Fruit fly (Drosophila melanogaster): ENCODE data around the gene gudu.

The gudu gene

DNA sequence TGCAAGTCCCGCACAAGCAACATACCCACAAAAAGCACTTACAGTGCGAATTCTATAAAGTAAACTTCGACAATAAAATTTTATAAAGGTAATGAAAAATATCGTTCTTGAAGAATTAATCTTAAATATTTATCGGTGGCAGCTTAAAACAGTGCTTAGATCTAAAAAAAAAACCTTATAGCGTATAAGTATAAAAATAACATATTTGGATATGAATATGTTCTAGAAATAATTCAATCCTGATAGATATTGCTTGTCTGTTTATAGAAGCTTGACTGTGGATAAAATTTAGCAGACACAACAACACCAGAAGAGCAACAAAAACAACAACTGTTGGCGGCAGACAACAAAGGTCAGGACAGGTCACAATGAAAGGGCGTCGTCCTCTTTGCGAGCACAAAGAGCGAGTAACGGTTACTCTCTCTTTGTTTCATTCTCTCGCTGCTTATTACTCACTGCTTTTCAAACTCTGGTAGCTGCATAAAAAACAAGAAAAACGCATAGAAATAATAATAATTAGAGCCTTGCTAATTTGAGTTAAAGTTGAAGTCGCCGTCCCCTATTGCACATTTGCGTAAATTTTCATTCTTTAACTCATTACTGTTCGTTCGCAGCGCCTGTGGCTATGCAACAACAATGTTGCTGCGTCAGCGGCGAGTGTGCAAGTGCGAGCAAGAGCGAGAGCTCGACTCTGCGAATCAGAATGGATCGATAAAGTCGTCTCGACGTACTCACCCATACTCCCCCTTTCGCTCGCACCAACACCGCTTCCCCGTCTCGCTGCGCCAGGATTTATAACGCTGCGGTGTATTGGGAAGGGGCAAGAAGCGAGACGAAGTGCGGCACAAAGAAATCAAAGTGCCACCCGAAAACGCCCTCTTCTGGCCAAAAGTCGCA is 31.3 kb downstream of the gudu start:
- TF ChIP-seq psq (optimal IDR thresholded peaks at IDR 0.05), result no peak
- TF ChIP-seq Sin3A (optimal IDR thresholded peaks at IDR 0.05), result no peak
- no peak for TF ChIP-seq Myc (optimal IDR thresholded peaks at IDR 0.05)
- TF ChIP-seq h (optimal IDR thresholded peaks at IDR 0.05), result no peak
- no peak for TF ChIP-seq insv (optimal IDR thresholded peaks at IDR 0.05)
- no peak for TF ChIP-seq ttk (optimal IDR thresholded peaks at IDR 0.05)

DNA sequence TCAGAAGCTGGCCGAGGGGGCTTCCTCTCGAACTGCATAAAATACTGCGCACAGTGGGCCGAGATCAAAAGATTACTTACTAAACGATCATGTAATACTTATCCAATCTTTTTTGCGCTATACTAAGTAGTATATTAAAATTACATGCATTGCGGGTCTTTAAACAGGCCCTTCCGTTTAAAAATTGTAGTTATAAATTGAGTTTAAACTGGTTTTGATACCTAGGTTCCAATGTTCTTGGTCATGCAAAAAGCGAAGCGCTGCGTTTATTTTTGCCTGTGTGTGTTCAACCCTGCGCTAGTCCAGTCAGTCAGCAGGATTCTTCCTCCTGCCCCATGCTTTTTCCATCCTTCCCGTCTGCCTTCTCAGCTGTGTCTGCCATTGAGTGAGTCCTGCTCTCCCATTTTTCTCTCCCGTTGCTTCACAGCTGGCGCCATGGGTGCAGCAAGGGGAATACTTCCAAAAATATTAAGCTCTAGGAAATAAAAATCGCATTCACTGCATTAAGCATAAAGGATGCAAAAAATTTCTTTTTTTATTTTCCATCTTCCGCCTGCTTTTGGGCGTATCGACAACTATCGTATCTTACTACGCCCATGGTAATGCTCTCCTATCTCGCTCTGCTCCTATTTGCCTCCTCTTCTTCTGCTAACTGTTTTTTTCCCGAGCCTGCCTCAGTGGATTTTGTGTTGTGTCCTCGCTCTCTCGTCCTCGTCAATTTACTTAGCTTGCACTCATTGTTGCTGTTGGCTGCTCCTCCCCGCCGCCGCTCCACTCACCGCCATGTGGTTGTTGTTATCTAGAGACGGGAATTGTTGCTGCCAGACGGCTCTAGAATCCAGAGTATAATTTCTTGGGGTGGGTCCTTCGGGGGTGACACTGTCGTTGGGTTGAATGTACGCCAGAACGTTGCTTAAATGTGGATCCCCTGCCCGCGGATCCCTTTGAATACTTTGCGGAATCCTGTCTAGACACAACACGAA is 32.3 kb downstream of the gudu start:
- TF ChIP-seq insv (optimal IDR thresholded peaks at IDR 0.05) (no peak), ttk (optimal IDR thresholded peaks at IDR 0.05) (no peak), Sin3A (optimal IDR thresholded peaks at IDR 0.05) (no peak), psq (optimal IDR thresholded peaks at IDR 0.05) (no peak), Myc (optimal IDR thresholded peaks at IDR 0.05) (no peak), h (optimal IDR thresholded peaks at IDR 0.05) (no peak)

DNA sequence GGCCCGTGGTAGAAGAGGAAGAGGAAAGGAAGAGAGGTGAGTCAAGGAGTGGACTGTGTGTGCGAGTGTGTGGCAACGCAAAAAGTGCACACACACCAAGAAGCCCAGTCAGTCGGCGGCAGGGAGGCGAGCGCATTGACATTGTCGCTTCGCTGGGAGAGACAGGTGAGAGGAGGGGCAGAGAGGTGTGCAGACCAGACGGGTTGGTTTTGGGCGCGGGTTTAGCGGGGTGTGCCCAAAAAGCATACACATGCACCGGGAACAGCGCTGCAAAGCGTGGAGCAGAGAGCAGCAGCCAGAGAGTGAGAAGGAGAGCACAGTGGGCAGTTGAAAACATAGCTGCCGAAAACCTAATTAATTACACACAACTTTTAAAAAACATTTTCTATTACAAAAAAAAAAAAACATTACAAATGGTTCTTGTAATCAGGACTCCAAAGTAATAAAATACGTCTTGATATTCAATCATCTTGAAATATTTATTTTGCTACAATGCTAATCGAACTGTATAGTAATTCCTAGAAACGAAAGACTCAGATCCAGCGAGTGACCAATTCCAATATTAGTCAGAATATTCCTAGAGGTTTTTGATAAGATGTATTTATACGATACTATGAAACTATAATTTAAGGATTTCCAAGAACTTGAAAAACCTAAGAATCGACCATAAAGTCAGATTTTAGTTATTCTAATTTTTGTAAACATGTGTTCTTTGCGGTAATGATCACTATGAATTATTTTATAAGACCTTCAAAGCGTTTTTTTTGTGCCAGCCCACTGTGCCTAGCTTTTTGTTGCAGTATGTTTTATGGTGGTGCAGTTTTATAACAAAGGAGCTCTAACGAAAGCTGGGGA is 34.3 kb downstream of the gudu start:
- no peak for TF ChIP-seq Sin3A (optimal IDR thresholded peaks at IDR 0.05)
- no peak for TF ChIP-seq ttk (optimal IDR thresholded peaks at IDR 0.05)
- no peak for TF ChIP-seq h (optimal IDR thresholded peaks at IDR 0.05)
- no peak for TF ChIP-seq insv (optimal IDR thresholded peaks at IDR 0.05)
- no peak for TF ChIP-seq psq (optimal IDR thresholded peaks at IDR 0.05)
- no peak for TF ChIP-seq Myc (optimal IDR thresholded peaks at IDR 0.05)

DNA sequence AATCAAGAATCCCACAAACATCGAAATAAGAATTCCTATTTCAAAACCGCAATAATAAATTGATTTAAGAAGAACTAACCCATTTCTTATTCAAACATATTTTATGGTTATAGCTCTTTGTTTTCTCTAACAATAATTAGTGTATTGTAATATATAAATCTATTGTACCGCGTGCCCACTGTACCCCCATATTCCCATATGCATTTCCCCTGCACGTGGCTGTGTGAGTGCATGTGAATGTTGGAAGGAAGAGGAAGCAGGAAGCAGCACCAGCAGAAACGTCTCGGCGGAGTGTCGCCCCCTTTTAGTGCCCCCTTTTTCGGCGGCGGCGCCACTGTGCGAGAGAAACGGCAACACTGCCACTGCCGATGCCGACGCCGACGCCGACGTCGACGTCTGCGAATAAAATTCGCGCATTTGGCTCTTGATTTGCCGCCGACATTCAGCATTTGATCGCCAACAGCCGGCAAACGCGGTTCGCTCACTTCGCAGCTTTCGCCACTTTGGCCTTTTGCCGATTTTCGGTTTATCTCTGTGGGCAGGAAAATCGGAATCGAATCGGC is 35.1 kb downstream of the gudu start:
- no peak for TF ChIP-seq insv (optimal IDR thresholded peaks at IDR 0.05)
- TF ChIP-seq h (optimal IDR thresholded peaks at IDR 0.05), result no peak
- no peak for TF ChIP-seq psq (optimal IDR thresholded peaks at IDR 0.05)
- TF ChIP-seq Sin3A (optimal IDR thresholded peaks at IDR 0.05), result no peak
- no peak for TF ChIP-seq Myc (optimal IDR thresholded peaks at IDR 0.05)
- no peak for TF ChIP-seq ttk (optimal IDR thresholded peaks at IDR 0.05)

DNA sequence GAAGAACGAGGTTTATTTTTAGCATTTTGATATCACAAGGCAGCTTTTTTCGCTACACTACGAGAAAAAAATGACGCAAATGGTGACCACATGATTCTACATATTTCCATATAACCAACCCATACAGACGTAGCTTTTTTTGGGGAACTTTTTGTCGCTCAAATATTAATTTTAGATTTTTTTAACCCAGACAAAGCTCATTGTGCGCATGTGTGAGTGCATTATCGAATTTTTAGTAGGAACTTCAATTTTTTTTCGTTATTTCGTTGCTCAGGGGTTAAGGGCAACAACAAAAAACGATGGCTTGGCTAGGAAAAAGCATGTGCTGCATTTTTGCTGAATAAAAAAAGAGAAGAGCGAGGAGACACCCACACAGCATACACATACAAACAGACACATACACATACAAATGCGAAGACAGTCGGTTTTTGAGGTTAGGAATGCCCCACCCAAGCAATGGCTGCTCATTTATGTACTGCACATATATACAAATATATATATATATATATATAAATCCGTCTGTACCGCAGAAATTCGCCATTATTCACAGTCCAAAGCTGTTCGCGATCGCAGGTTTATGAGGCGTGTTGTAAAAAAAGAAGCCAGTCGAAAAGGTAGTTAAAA is 36.1 kb downstream of the gudu start:
- TF ChIP-seq insv (optimal IDR thresholded peaks at IDR 0.05) (no peak), h (optimal IDR thresholded peaks at IDR 0.05) (no peak), psq (optimal IDR thresholded peaks at IDR 0.05) (no peak), Myc (optimal IDR thresholded peaks at IDR 0.05) (no peak), ttk (optimal IDR thresholded peaks at IDR 0.05) (no peak), Sin3A (optimal IDR thresholded peaks at IDR 0.05) (no peak)

DNA sequence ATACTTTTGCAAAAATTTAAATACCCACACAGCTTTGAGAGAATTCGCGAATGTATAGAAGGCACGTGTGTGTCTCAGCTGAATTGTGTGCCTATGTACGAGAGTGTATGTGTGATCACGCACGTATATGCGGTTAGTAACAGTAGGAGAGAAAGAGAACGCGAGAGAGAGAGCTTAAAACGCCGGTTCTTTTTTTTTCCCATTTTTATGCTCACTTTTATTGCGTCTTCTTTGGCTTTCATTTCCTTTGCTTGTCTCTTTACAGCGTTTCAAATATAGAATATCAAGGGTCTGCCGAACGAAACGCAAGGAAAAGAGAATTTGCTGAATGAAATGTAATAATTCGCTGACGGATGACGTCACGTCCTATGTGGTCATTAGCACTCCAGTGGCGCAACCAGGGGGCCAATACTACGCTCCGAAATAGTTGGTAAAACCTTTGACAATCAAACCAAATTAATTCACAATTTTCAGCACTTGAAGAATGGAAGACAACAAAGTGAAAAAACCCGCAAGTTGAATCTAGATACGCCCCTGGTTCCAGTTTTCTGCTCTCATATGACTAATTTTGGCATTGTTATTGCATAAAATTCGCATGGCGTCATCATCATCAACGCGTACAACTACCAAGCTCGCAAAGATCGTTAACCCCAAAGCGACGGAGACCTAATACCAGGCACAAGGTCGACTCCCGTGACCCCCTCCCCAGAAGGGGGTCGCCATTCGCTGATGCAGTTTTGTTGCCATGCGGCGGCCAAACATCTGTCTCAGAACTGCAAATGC is 36.8 kb downstream of the gudu start:
- TF ChIP-seq Sin3A (optimal IDR thresholded peaks at IDR 0.05), result no peak
- TF ChIP-seq h (optimal IDR thresholded peaks at IDR 0.05), result no peak
- no peak for TF ChIP-seq ttk (optimal IDR thresholded peaks at IDR 0.05)
- no peak for TF ChIP-seq insv (optimal IDR thresholded peaks at IDR 0.05)
- TF ChIP-seq psq (optimal IDR thresholded peaks at IDR 0.05), result no peak
- TF ChIP-seq Myc (optimal IDR thresholded peaks at IDR 0.05), result no peak

DNA sequence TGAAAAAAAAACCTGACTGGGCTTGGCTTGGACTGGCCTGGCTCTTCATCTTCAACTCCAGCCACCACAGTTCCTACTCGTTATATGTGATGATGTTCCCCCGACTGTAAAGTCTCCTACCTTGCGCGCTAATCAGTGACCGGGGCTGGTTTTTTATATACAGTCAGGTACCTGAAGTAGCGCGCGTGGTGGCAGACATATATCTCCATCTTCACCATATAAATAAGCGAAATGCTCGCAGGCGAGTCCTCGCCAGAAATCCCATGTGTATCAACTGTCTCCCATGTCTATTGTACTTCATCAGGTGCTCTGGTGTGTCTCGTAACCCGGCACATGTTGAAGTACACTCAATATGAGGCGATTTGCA is 37.4 kb downstream of the gudu start:
- TF ChIP-seq psq (optimal IDR thresholded peaks at IDR 0.05), result no peak
- no peak for TF ChIP-seq ttk (optimal IDR thresholded peaks at IDR 0.05)
- TF ChIP-seq h (optimal IDR thresholded peaks at IDR 0.05), result no peak
- no peak for TF ChIP-seq insv (optimal IDR thresholded peaks at IDR 0.05)
- no peak for TF ChIP-seq Sin3A (optimal IDR thresholded peaks at IDR 0.05)
- no peak for TF ChIP-seq Myc (optimal IDR thresholded peaks at IDR 0.05)

DNA sequence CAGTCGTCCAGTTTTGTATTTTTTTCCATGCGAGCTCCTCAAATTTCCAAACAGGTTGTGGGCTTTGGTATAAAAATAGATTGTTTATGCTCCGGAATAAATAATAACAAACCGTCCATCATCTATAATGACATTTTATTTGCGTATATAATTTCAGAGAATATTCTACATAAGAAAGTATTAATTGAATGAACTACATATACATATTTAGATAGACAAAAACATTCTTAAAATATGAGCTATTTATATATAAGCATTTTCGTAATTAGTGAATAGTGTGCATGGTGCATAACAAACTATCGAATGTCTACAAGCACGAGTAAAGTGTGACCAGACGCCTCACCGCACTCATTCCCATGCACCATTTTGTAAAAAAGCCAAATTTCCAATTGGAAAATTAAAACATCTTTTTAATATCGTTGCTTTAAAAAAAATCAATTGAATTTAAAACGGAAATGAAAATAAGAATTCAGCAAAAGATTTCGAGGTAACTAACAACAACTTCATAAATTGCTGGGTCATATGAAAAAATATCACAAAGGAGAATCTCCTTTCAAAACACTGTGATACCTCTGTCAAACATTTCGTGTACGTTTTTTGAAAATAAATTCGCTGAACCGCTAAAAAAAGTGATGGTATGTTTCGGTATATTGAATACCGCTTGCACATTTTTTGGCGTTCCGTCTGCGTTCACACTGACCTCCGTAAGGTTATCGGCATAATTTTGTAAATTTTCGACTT is 38.2 kb downstream of the gudu start, which contains the start of gene muc:
muc (plus strand) TSS at position 541 of the 741 bp plus-strand sequence.
- TF ChIP-seq psq (optimal IDR thresholded peaks at IDR 0.05) (no peak), insv (optimal IDR thresholded peaks at IDR 0.05) (no peak), Myc (optimal IDR thresholded peaks at IDR 0.05) (no peak), Sin3A (optimal IDR thresholded peaks at IDR 0.05) (no peak), ttk (optimal IDR thresholded peaks at IDR 0.05) (no peak), h (optimal IDR thresholded peaks at IDR 0.05) (no peak)

DNA sequence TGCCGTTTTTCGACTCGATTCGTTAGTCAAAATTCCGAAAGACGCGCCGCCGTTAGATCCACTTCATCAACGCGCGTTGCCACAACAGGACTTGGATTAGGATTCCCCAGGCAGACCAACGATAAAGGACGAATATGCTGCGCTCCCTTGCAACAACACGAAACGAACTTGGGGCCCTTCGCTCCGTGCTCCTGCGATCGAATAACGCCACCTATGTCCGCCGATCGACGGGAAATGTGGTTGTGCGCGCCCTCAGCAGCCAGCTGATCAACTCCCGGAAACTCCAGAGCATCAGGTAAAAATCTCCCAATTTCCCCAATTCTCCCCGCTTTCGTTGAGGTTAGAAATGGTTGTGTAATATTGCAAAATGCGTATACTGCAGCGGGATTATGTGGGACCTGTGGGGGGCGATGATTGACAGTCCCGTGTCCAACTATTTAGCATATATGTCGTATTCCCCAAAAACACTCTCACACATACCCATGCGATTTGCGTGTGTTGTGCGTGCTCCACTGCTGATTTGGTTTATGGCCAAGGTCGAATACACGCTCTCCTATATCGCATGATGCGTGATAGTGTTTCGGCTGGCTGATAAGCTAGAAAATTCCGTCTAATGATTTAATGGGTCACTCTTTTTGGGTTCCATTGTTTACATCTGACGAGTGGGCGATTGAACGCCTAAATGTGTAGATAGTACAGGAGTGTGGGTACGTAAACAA is 38.9 kb downstream of the gudu start:
- TF ChIP-seq insv (optimal IDR thresholded peaks at IDR 0.05), result no peak
- no peak for TF ChIP-seq ttk (optimal IDR thresholded peaks at IDR 0.05)
- TF ChIP-seq h (optimal IDR thresholded peaks at IDR 0.05), result no peak
- TF ChIP-seq Myc (optimal IDR thresholded peaks at IDR 0.05), result no peak
- no peak for TF ChIP-seq Sin3A (optimal IDR thresholded peaks at IDR 0.05)
- TF ChIP-seq psq (optimal IDR thresholded peaks at IDR 0.05), result no peak

All from Kc167 (cell line).